Worm (Caenorhabditis elegans) whole organism, L4/young adult: ENCODE results near the gene T08E11.1.

ENCODE experiments used
- dao-5 ChIP-seq: sonication (generic microtip); optimal IDR thresholded peaks from 2 replicates; lab custom pipeline; 2016; ENCODE audit warnings: missing genotype, missing genetic modification characterization, moderate library complexity, missing compliant biosample characterization
- him-1 ChIP-seq: sonication (generic microtip); optimal IDR thresholded peaks from 2 replicates; lab custom pipeline; 2016; ENCODE audit warnings: missing genotype, missing genetic modification reagents, missing genetic modification characterization, missing compliant biosample characterization

- no peak for TF ChIP-seq him-1 (tag; lab: Kevin White, UChicago)
- no peak for TF ChIP-seq dao-5 (tag; lab: Kevin White, UChicago)
These were observed 28.1 kb upstream of the T08E11.1 start, which contains the start of gene C08F1.8 for ce11 chrII:1808217-1808616.
